Worm (Caenorhabditis elegans) whole organism, late embryonic: Measurements from ENCODE around the gene col-43.

ENCODE experiments used
- dve-1 ChIP-seq: sonication (generic microtip); optimal IDR thresholded peaks from 2 replicates; lab custom pipeline; 2017; ENCODE audit warnings: antibody characterized with exemption, mild to moderate bottlenecking, missing genetic modification characterization, missing compliant biosample characterization
- elt-2 ChIP-seq: sonication (generic microtip); optimal IDR thresholded peaks from 2 replicates; lab custom pipeline; 2016; ENCODE audit warnings: missing genetic modification reagents, missing genetic modification characterization, missing compliant biosample characterization
- nhr-11 ChIP-seq: fragments of 150-350 bp; optimal IDR thresholded peaks from 2 replicates; lab custom pipeline; 2014; ENCODE audit warnings: missing biosample characterization, missing genetic modification characterization
- odd-2 ChIP-seq: sonication (generic microtip); optimal IDR thresholded peaks from 2 replicates; lab custom pipeline; 2017; ENCODE audit warnings: antibody characterized with exemption, mild to moderate bottlenecking, missing genetic modification characterization, missing compliant biosample characterization
- pha-4 ChIP-seq: fragments of 150-350 bp; optimal IDR thresholded peaks from 2 replicates; lab custom pipeline; 2018; ENCODE audit warnings: missing biosample characterization, missing genetic modification reagents, missing genetic modification characterization
- pqm-1 ChIP-seq: sonication (generic microtip); optimal IDR thresholded peaks from 2 replicates; lab custom pipeline; 2016; ENCODE audit warnings: missing genetic modification characterization, missing compliant biosample characterization
- sdc-2 ChIP-seq: sonication (generic microtip); optimal IDR thresholded peaks from 2 replicates; lab custom pipeline; 2016; ENCODE audit warnings: missing genotype, missing genetic modification characterization, missing compliant biosample characterization
- tbx-7 ChIP-seq: sonication (generic microtip); optimal IDR thresholded peaks from 2 replicates; lab custom pipeline; 2016; ENCODE audit warnings: missing genotype, missing genetic modification characterization, missing compliant biosample characterization

DNA sequence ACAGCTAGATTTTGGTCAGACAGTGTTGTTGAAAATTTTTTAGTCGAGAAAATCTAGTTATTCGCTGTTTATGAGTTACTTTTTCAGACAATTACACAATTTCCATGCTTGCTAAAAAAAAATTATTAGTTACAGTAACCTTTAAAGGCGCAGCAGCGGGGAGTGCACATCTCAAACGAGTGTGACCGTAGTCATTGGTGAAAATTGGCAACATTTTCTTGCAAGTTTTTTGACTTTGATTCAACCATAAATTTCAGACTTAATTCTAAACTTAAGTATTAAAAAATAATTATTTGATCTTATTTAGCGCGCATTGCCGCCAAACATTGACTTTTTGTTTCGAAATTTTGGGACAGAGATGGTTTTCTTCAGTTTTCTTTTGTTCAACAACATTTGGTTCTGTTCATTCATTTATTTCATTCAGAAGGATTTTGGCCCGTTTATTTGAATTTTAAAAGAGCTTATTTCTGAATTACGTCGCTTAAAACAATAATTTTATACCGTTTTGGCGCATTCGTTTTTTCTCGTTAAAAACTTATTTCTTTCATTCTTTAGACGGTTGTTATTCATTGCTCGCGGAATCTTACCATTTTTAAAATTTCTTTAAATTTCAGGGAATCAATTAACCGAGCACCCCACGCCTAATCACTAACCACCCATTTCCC, 21.8 kb downstream of the col-43 start, which contains the start of gene oma-2:
- TF ChIP-seq nhr-11 (tag; lab: Kevin White, UChicago): no peak
- no peak for TF ChIP-seq elt-2 (tag; lab: Kevin White, UChicago)
- no peak for TF ChIP-seq pha-4
- TF ChIP-seq dve-1 (tag; lab: Kevin White, UChicago): no peak
- TF ChIP-seq pqm-1: no peak
- TF ChIP-seq sdc-2 (tag; lab: Kevin White, UChicago): no peak
- TF ChIP-seq odd-2: no peak
- no peak for TF ChIP-seq tbx-7 (tag; lab: Kevin White, UChicago)
